Worm (Caenorhabditis elegans) whole organism, early embryonic: Measurements from ENCODE around the gene oac-55.

Source experiments
- B0310.2 ChIP-seq: sonication (generic microtip); optimal IDR thresholded peaks from 2 replicates; lab custom pipeline; 2016; ENCODE audit warnings: mild to moderate bottlenecking, missing genetic modification characterization, missing compliant biosample characterization
- F13C5.2 ChIP-seq: sonication (generic microtip); optimal IDR thresholded peaks from 2 replicates; lab custom pipeline; 2017; ENCODE audit warnings: mild to moderate bottlenecking, missing genetic modification characterization, inconsistent platforms, missing compliant biosample characterization
- aly-1 ChIP-seq: sonication (generic microtip); optimal IDR thresholded peaks from 2 replicates; lab custom pipeline; 2016; ENCODE audit warnings: missing genetic modification characterization, missing compliant biosample characterization
- ama-1 ChIP-seq: fragments of 150-350 bp; optimal IDR thresholded peaks from 2 replicates; lab custom pipeline; 2014
- ceh-36 ChIP-seq: sonication (generic microtip); optimal IDR thresholded peaks from 2 replicates; lab custom pipeline; 2016; ENCODE audit warnings: missing genetic modification characterization, inconsistent platforms, missing compliant biosample characterization
- ets-7 ChIP-seq: sonication (generic microtip); optimal IDR thresholded peaks from 2 replicates; lab custom pipeline; 2016; ENCODE audit warnings: missing genotype, missing genetic modification characterization, missing compliant biosample characterization
- flt-1 ChIP-seq: fragments of 200-800 bp; sonication (Bioruptor generic); IDR thresholded peaks from 2 replicates; pipeline ENCODE4 v1.3.6; 2022; ENCODE audit warnings: missing genetic modification characterization, missing compliant biosample characterization
- hmbx-1 ChIP-seq: sonication (generic microtip); optimal IDR thresholded peaks from 2 replicates; lab custom pipeline; 2016; ENCODE audit warnings: mild to moderate bottlenecking, missing genetic modification characterization, missing compliant biosample characterization
- scrt-1 ChIP-seq: fragments of 200-800 bp; sonication (Bioruptor generic); IDR thresholded peaks from 2 replicates; pipeline ENCODE4 v1.3.6; 2022; ENCODE audit warnings: missing genetic modification characterization, missing compliant biosample characterization
- sea-1 ChIP-seq: fragments of 200-800 bp; sonication (Bioruptor generic); conservative IDR thresholded peaks from 2 replicates; pipeline ENCODE4 v1.3.6; 2022; ENCODE audit warnings: missing genetic modification characterization, missing compliant biosample characterization
- tbx-11 ChIP-seq: fragments of 200-800 bp; sonication (Bioruptor generic); IDR thresholded peaks from 2 replicates; pipeline ENCODE4 v1.3.6; 2022; ENCODE audit warnings: missing genetic modification characterization, missing compliant biosample characterization
- tra-4 ChIP-seq: sonication (generic microtip); optimal IDR thresholded peaks from 2 replicates; lab custom pipeline; 2017; ENCODE audit warnings: missing genetic modification characterization, missing compliant biosample characterization

DNA sequence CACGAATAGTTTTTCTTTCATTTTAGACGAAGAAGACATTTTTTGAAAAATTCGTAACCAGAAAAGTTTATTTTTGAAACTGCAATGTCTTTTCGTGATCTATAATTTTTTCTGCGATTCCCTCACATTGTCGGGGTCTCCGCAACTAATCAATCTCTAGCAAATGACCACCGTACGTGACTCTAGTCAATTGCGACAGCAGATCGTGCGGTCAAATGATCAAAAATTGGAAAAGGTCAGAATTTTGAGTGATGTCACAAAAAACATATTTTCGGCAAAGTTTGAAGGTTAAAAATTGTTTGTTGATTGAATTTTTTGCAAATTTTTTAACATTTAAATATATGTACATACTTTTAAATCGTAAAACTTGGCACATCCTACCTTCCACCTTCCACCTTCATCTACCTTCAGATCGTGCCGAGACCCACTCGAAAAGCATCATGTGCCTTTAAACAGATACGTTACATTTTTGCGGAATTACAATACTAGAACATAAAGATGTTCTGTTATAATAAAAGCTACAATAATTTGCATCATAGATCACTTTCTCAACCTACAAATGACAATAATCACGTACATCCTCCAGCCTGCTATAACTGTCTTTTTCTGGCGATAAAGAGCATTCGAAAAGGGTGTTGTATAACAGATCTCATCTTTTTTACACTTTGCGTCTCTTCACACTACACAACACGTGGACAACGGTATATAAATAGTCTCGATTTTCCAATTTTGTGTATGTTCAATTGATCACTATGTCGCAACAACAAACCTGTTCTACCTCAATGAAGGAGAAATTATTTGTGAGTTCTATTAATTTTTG is 10.7 kb downstream of the oac-55 start, which contains the start of the genes R08E5.1 and rips-1:
- TF ChIP-seq B0310.2 (tag; lab: Kevin White, UChicago) (no peak), flt-1 (GFP tag; lab: Robert Waterston, UW) (no peak), hmbx-1 (no peak), ets-7 (tag; lab: Kevin White, UChicago) (no peak), ama-1 (lab: Kevin White, UChicago) (no peak), F13C5.2 (no peak), tbx-11 (no peak), aly-1 (tag; lab: Kevin White, UChicago) (no peak), scrt-1 (GFP tag; lab: Robert Waterston, UW) (no peak), sea-1 (no peak), tra-4 (tag; lab: Kevin White, UChicago) (no peak), ceh-36 (tag; lab: Kevin White, UChicago) (no peak)
